Fruit fly (Drosophila melanogaster) whole organism, embryonic: ENCODE results near the gene CG2816.

Source experiments
- ATbp ChIP-seq: fragments of 200-800 bp; sonication (Bioruptor generic); optimal IDR thresholded peaks from 2 replicates; lab custom pipeline; 2017; ENCODE audit warnings: missing biosample characterization, mild to moderate bottlenecking, missing genetic modification characterization, missing genetic modification reagents
- CG10543 ChIP-seq: fragments of 200-800 bp; sonication (Bioruptor generic); optimal IDR thresholded peaks from 3 replicates; lab custom pipeline; 2017; ENCODE audit warnings: missing biosample characterization, mild to moderate bottlenecking, missing genetic modification characterization, moderate library complexity
- CG11504 ChIP-seq: fragments of 200-800 bp; sonication (Bioruptor generic); optimal IDR thresholded peaks from 3 replicates; lab custom pipeline; 2019; ENCODE audit warnings: missing biosample characterization, mild to moderate bottlenecking, missing genetic modification characterization, moderate library complexity
- CG11560 ChIP-seq: fragments of 200-800 bp; sonication (Bioruptor generic); IDR thresholded peaks from 3 replicates; pipeline ENCODE4 v1.3.6; 2022; ENCODE audit warnings: missing biosample characterization, missing genetic modification characterization
- CG12769 ChIP-seq: fragments of 200-800 bp; sonication (Bioruptor generic); optimal IDR thresholded peaks from 2 replicates; lab custom pipeline; 2019; ENCODE audit warnings: missing biosample characterization, mild to moderate bottlenecking, missing genetic modification characterization, moderate library complexity
- CG13624 ChIP-seq: fragments of 200-800 bp; sonication (Bioruptor generic); optimal IDR thresholded peaks from 2 replicates; lab custom pipeline; 2016; ENCODE audit warnings: missing biosample characterization, missing genetic modification characterization
- CG13894 ChIP-seq: fragments of 200-800 bp; sonication (Bioruptor generic); optimal IDR thresholded peaks from 3 replicates; lab custom pipeline; 2018; ENCODE audit warnings: missing biosample characterization, mild to moderate bottlenecking, missing genetic modification characterization, moderate library complexity
- CG14014 ChIP-seq: fragments of 200-800 bp; sonication (Bioruptor generic); IDR thresholded peaks from 2 replicates; pipeline ENCODE4 v1.3.6; 2022; ENCODE audit warnings: missing biosample characterization, missing genetic modification characterization
- CG15696 ChIP-seq: fragments of 200-800 bp; sonication (Bioruptor generic); optimal IDR thresholded peaks from 2 replicates; lab custom pipeline; 2019; ENCODE audit warnings: missing biosample characterization, mild to moderate bottlenecking, missing genetic modification characterization, moderate library complexity
- CG18599 ChIP-seq: fragments of 200-800 bp; sonication (Bioruptor generic); optimal IDR thresholded peaks from 3 replicates; lab custom pipeline; 2017; ENCODE audit warnings: missing biosample characterization, missing genetic modification characterization, mild to moderate bottlenecking, moderate library complexity, missing genetic modification reagents
- CG2199 ChIP-seq: fragments of 200-800 bp; sonication (Bioruptor generic); IDR thresholded peaks from 3 replicates; pipeline ENCODE4 v1.3.6; 2022; ENCODE audit warnings: missing biosample characterization, missing genetic modification characterization
- CG2678 ChIP-seq: fragments of 200-800 bp; sonication (Bioruptor generic); optimal IDR thresholded peaks from 3 replicates; lab custom pipeline; 2019; ENCODE audit warnings: missing biosample characterization, mild to moderate bottlenecking, missing genetic modification characterization, moderate library complexity
- CG2712 ChIP-seq: fragments of 200-800 bp; optimal IDR thresholded peaks from 3 replicates; lab custom pipeline; 2019; ENCODE audit warnings: missing biosample characterization, mild to moderate bottlenecking, missing genetic modification characterization, moderate library complexity
- CG31441 ChIP-seq: fragments of 200-800 bp; sonication (Bioruptor generic); IDR thresholded peaks from 2 replicates; pipeline ENCODE4 v1.3.6; 2022; ENCODE audit warnings: missing biosample characterization, missing genetic modification characterization
- CG32532 ChIP-seq: fragments of 200-800 bp; sonication (Bioruptor generic); IDR thresholded peaks from 2 replicates; pipeline ENCODE4 v1.3.6; 2022; ENCODE audit warnings: missing biosample characterization, missing genetic modification characterization
- CG32772 ChIP-seq: fragments of 200-800 bp; sonication (Bioruptor generic); IDR thresholded peaks from 2 replicates; pipeline ENCODE4 v1.3.6; 2022; ENCODE audit warnings: missing biosample characterization, missing genetic modification characterization
- CG4360 ChIP-seq: fragments of 200-800 bp; sonication (Bioruptor generic); IDR thresholded peaks from 2 replicates; pipeline ENCODE4 v1.3.6; 2022; ENCODE audit warnings: missing biosample characterization, missing genetic modification characterization
- CG6689 ChIP-seq: fragments of 200-800 bp; sonication (Bioruptor generic); IDR thresholded peaks from 2 replicates; pipeline ENCODE4 v1.3.6; 2022; ENCODE audit warnings: missing biosample characterization, missing genetic modification characterization
- CG7556 ChIP-seq: fragments of 200-800 bp; sonication (Bioruptor generic); optimal IDR thresholded peaks from 2 replicates; lab custom pipeline; 2017; ENCODE audit warnings: missing biosample characterization, mild to moderate bottlenecking, missing genetic modification characterization
- CoRest ChIP-seq: fragments of 200-800 bp; sonication (Bioruptor generic); optimal IDR thresholded peaks from 3 replicates; lab custom pipeline; 2018; ENCODE audit warnings: missing biosample characterization, mild to moderate bottlenecking, missing genetic modification characterization, moderate library complexity
- Dbx ChIP-seq: fragments of 200-800 bp; sonication (Bioruptor generic); IDR thresholded peaks from 3 replicates; pipeline ENCODE4 v1.3.6; 2022; ENCODE audit warnings: missing biosample characterization, missing genetic modification characterization
- Deaf1 ChIP-seq: fragments of 200-800 bp; optimal IDR thresholded peaks from 3 replicates; lab custom pipeline; 2019; ENCODE audit warnings: missing biosample characterization, mild to moderate bottlenecking, missing genetic modification characterization, moderate library complexity
- Fer1 ChIP-seq: fragments of 200-800 bp; sonication (Bioruptor generic); optimal IDR thresholded peaks from 2 replicates; lab custom pipeline; 2017; ENCODE audit warnings: missing biosample characterization, mild to moderate bottlenecking, missing genetic modification characterization
- H15 ChIP-seq: fragments of 200-800 bp; sonication (Bioruptor generic); IDR thresholded peaks from 3 replicates; pipeline ENCODE4 v1.3.6; 2022; ENCODE audit warnings: missing biosample characterization, missing genetic modification characterization
- Hmr ChIP-seq: fragments of 200-800 bp; sonication (Bioruptor generic); optimal IDR thresholded peaks from 3 replicates; lab custom pipeline; 2017; ENCODE audit warnings: mild to moderate bottlenecking, missing biosample characterization, missing genetic modification reagents, missing genetic modification characterization
- Hr3 ChIP-seq: fragments of 200-800 bp; sonication (Bioruptor generic); optimal IDR thresholded peaks from 3 replicates; lab custom pipeline; 2016; ENCODE audit warnings: missing biosample characterization, missing genetic modification characterization
- MBD-R2 ChIP-seq: fragments of 200-800 bp; sonication (Bioruptor generic); IDR thresholded peaks from 2 replicates; pipeline ENCODE4 v1.3.6; 2022; ENCODE audit warnings: missing biosample characterization, missing genetic modification characterization
- Med ChIP-seq: fragments of 200-800 bp; sonication (Bioruptor generic); peaks from one replicate; lab custom pipeline; 2016; ENCODE audit warnings: missing biosample characterization, missing genetic modification characterization, mild to moderate bottlenecking, inconsistent platforms, moderate library complexity
- Meics ChIP-seq: fragments of 200-800 bp; sonication (Bioruptor generic); optimal IDR thresholded peaks from 2 replicates; lab custom pipeline; 2017; ENCODE audit warnings: missing biosample characterization, mild to moderate bottlenecking, missing genetic modification characterization
- Optix ChIP-seq: fragments of 200-800 bp; sonication (Bioruptor generic); IDR thresholded peaks from 3 replicates; pipeline ENCODE4 v1.3.6; 2022; ENCODE audit warnings: missing biosample characterization, missing genetic modification characterization
- PHDP ChIP-seq: fragments of 200-800 bp; sonication (Bioruptor generic); optimal IDR thresholded peaks from 3 replicates; lab custom pipeline; 2018; ENCODE audit warnings: missing biosample characterization, mild to moderate bottlenecking, missing genetic modification characterization, moderate library complexity
- Rfx ChIP-seq: fragments of 200-800 bp; sonication (Bioruptor generic); IDR thresholded peaks from 2 replicates; pipeline ENCODE4 v1.3.6; 2022; ENCODE audit warnings: missing biosample characterization, missing genetic modification characterization
- Stat92E ChIP-seq, 3 experiments: fragments of >200 bp in 2 of 3; fragments of 200-800 bp in 1 of 3; sonication (Bioruptor generic) in 1 of 3; optimal IDR thresholded peaks; 2 replicates each; lab custom pipeline; 2017 to 2019; ENCODE audit warnings: missing biosample characterization in 3 of 3, missing genetic modification characterization in 3 of 3, mild to moderate bottlenecking in 1 of 3, moderate library complexity in 1 of 3
- Trl ChIP-seq, 3 experiments: fragments of >200 bp in 2 of 3; fragments of 200-800 bp in 1 of 3; sonication (Bioruptor generic) in 1 of 3; optimal IDR thresholded peaks; 2 replicates in 1 of 3; 3 replicates in 2 of 3; lab custom pipeline; 2016 to 2017; ENCODE audit warnings: missing biosample characterization in 1 of 3, missing genetic modification characterization in 1 of 3
- Vsx1 ChIP-seq: fragments of 200-800 bp; sonication (Bioruptor generic); optimal IDR thresholded peaks from 2 replicates; lab custom pipeline; 2017; ENCODE audit warnings: missing biosample characterization, mild to moderate bottlenecking, missing genetic modification characterization, missing genetic modification reagents
- ab ChIP-seq: fragments of 200-800 bp; sonication (Bioruptor generic); optimal IDR thresholded peaks from 2 replicates; lab custom pipeline; 2016; ENCODE audit warnings: missing biosample characterization, missing genetic modification characterization
- abd-A ChIP-seq: fragments of 200-800 bp; sonication (Bioruptor generic); optimal IDR thresholded peaks from 3 replicates; lab custom pipeline; 2019; ENCODE audit warnings: missing biosample characterization, mild to moderate bottlenecking, missing genetic modification characterization, moderate library complexity
- az2 ChIP-seq: fragments of 200-800 bp; sonication (Bioruptor generic); optimal IDR thresholded peaks from 3 replicates; lab custom pipeline; 2016; ENCODE audit warnings: missing biosample characterization, missing genetic modification characterization
- cwo ChIP-seq: fragments of 200-800 bp; sonication (Bioruptor generic); optimal IDR thresholded peaks from 3 replicates; lab custom pipeline; 2017; ENCODE audit warnings: missing biosample characterization, missing genetic modification characterization, mild to moderate bottlenecking, moderate library complexity, missing genetic modification reagents
- dmrt11E ChIP-seq: fragments of 200-800 bp; sonication (Bioruptor generic); optimal IDR thresholded peaks from 3 replicates; lab custom pipeline; 2018; ENCODE audit warnings: missing biosample characterization, mild to moderate bottlenecking, missing genetic modification characterization, moderate library complexity
- fd102C ChIP-seq: fragments of 200-800 bp; sonication (Bioruptor generic); optimal IDR thresholded peaks from 2 replicates; lab custom pipeline; 2018; ENCODE audit warnings: missing biosample characterization, mild to moderate bottlenecking, missing genetic modification characterization, moderate library complexity
- gce ChIP-seq: fragments of 200-800 bp; sonication (Bioruptor generic); IDR thresholded peaks from 3 replicates; pipeline ENCODE4 v1.3.6; 2022; ENCODE audit warnings: missing biosample characterization, missing genetic modification characterization
- gem ChIP-seq: fragments of 200-800 bp; sonication (Bioruptor generic); optimal IDR thresholded peaks from 2 replicates; lab custom pipeline; 2019; ENCODE audit warnings: missing biosample characterization, mild to moderate bottlenecking, missing genetic modification characterization, moderate library complexity
- grau ChIP-seq: fragments of 200-800 bp; optimal IDR thresholded peaks from 3 replicates; lab custom pipeline; 2019; ENCODE audit warnings: missing biosample characterization, mild to moderate bottlenecking, missing genetic modification characterization, moderate library complexity
- ham ChIP-seq: fragments of 200-800 bp; sonication (Bioruptor generic); IDR thresholded peaks from 2 replicates; pipeline ENCODE4 v1.3.6; 2022; ENCODE audit warnings: missing biosample characterization, missing genetic modification characterization
- jing ChIP-seq: fragments of 200-800 bp; sonication (Bioruptor generic); optimal IDR thresholded peaks from 2 replicates; lab custom pipeline; 2018; ENCODE audit warnings: missing biosample characterization, mild to moderate bottlenecking, missing genetic modification characterization
- nmo ChIP-seq: fragments of 200-800 bp; sonication (Bioruptor generic); optimal IDR thresholded peaks from 2 replicates; lab custom pipeline; 2018; ENCODE audit warnings: missing biosample characterization, mild to moderate bottlenecking, missing genetic modification characterization, moderate library complexity
- tup ChIP-seq: fragments of 200-800 bp; sonication (Bioruptor generic); optimal IDR thresholded peaks from 2 replicates; lab custom pipeline; 2016; ENCODE audit warnings: missing biosample characterization, mild to moderate bottlenecking, missing genetic modification characterization, moderate library complexity

CG2816 gene

dm6 chr2L:3737003-3737662 is 33.7 kb downstream of the CG2816 start (continued):
- TF ChIP-seq CG6689: 0 out of 2 replicates have a peak, but pooled peaks have one; percentile 11
- peak; percentile 1 for TF ChIP-seq nmo (GFP tag; lab: Kevin White, UChicago)
- TF ChIP-seq CG10543 (GFP tag; lab: Kevin White, UChicago): no peak
- TF ChIP-seq PHDP: peak; percentile 13
- TF ChIP-seq Hr3: peak; percentile 3
- TF ChIP-seq CG7556 (GFP tag; lab: Kevin White, UChicago): peak; percentile 43
- TF ChIP-seq az2: no peak
- TF ChIP-seq CG32772 (GFP tag; lab: Robert Waterston, UW): no peak
- no peak for TF ChIP-seq Deaf1 (tag; lab: Kevin White, UChicago)
- TF ChIP-seq grau (tag; lab: Kevin White, UChicago): peak; percentile 25
- peak; percentile 3 for TF ChIP-seq Meics (GFP tag; lab: Kevin White, UChicago)
- TF ChIP-seq CG2712 (tag; lab: Kevin White, UChicago): peak; percentile 1
- TF ChIP-seq CG18599 (GFP tag; lab: Kevin White, UChicago): peak; percentile 24
- peak; percentile 19; the same call in 1 of the 2 replicates for TF ChIP-seq Rfx (GFP tag; lab: Robert Waterston, UW)
- 0 out of 2 replicates have a peak, but pooled peaks have one; percentile 13 for TF ChIP-seq CG14014 (GFP tag; lab: Robert Waterston, UW)
- TF ChIP-seq CG13894 (tag; lab: Kevin White, UChicago): peak; percentile 61
- peak; percentile 50; the same call in 1 of the 2 replicates for TF ChIP-seq CG4360 (GFP tag; lab: Robert Waterston, UW)
- TF ChIP-seq CG2678 (tag; lab: Kevin White, UChicago): peak; percentile 60
- TF ChIP-seq gce (GFP tag; lab: Robert Waterston, UW): no peak
- no peak for TF ChIP-seq Stat92E (GFP tag; optimal IDR thresholded peaks at IDR 0.05; lab: Kevin White, UChicago)
- TF ChIP-seq ab (GFP tag; lab: Kevin White, UChicago): no peak
- no peak for TF ChIP-seq Vsx1 (GFP tag; lab: Kevin White, UChicago)
- no peak for TF ChIP-seq CG11560 (tag; lab: Robert Waterston, UW)
- no peak for TF ChIP-seq CG12769 (tag; lab: Kevin White, UChicago)
- no peak for TF ChIP-seq Trl (optimal IDR thresholded peaks at IDR 0.05; lab: Kevin White, UChicago)
- no peak for TF ChIP-seq Trl (GFP tag; optimal IDR thresholded peaks at IDR 0.05; lab: Kevin White, UChicago)
- TF ChIP-seq Med: peak; percentile 12
- TF ChIP-seq Fer1: peak; percentile 15
- TF ChIP-seq CG15696 (tag; lab: Kevin White, UChicago): no peak
- no peak for TF ChIP-seq ham (GFP tag; lab: Robert Waterston, UW)
- TF ChIP-seq gem (tag; lab: Kevin White, UChicago): peak; percentile 53
- no peak for TF ChIP-seq Dbx
- TF ChIP-seq H15 (GFP tag; lab: Robert Waterston, UW): no peak
- no peak for TF ChIP-seq ATbp (GFP tag; lab: Kevin White, UChicago)
- peak; percentile 47 for TF ChIP-seq CG11504 (tag; lab: Kevin White, UChicago)
- TF ChIP-seq jing: no peak
- TF ChIP-seq MBD-R2 (GFP tag; lab: Robert Waterston, UW): no peak
- peak; percentile 28 for TF ChIP-seq CoRest (tag; lab: Kevin White, UChicago)
- TF ChIP-seq CG31441 (GFP tag; lab: Robert Waterston, UW): peak; percentile 33; the same call in 1 of the 2 replicates
- no peak for TF ChIP-seq cwo (GFP tag; lab: Kevin White, UChicago)
- no peak for TF ChIP-seq tup
- peak; percentile 86 for TF ChIP-seq abd-A (tag; lab: Kevin White, UChicago)
- no peak for TF ChIP-seq Hmr (GFP tag; lab: Kevin White, UChicago)
- TF ChIP-seq CG32532: 0 out of 2 replicates have a peak, but pooled peaks have one; percentile 28
- TF ChIP-seq dmrt11E (tag; lab: Kevin White, UChicago): no peak
- TF ChIP-seq CG2199: no peak
- no peak for TF ChIP-seq Optix (GFP tag; lab: Robert Waterston, UW)
- TF ChIP-seq fd102C: no peak
- no peak for TF ChIP-seq CG13624 (GFP tag; lab: Kevin White, UChicago)
